Worm (Caenorhabditis elegans) whole organism, mixed stage, embryonic: ENCODE results near the gene abu-14.

Source experiments
- M03D4.4 ChIP-seq: sonication (generic microtip); optimal IDR thresholded peaks from 2 replicates; lab custom pipeline; 2017; ENCODE audit warnings: mild to moderate bottlenecking, missing genetic modification characterization, missing compliant biosample characterization
- bed-3 ChIP-seq: fragments of 200-800 bp; sonication (Bioruptor generic); optimal IDR thresholded peaks from 3 replicates; lab custom pipeline; 2018; ENCODE audit warnings: mild to moderate bottlenecking, missing genetic modification characterization, moderate library complexity, missing compliant biosample characterization
- blmp-1 ChIP-seq: fragments of 150-350 bp; optimal IDR thresholded peaks from 2 replicates; lab custom pipeline; 2014; ENCODE audit warnings: missing biosample characterization, missing genetic modification characterization
- ceh-39 ChIP-seq: fragments of 150-350 bp; optimal IDR thresholded peaks from 2 replicates; lab custom pipeline; 2014; ENCODE audit warnings: missing biosample characterization, missing genetic modification characterization
- ceh-43 ChIP-seq: fragments of 200-800 bp; sonication (Bioruptor generic); optimal IDR thresholded peaks from 2 replicates; lab custom pipeline; 2018; ENCODE audit warnings: mild to moderate bottlenecking, missing genetic modification characterization, moderate library complexity, missing compliant biosample characterization
- ceh-83 ChIP-seq: fragments of 200-800 bp; sonication (Bioruptor generic); optimal IDR thresholded peaks from 2 replicates; lab custom pipeline; 2018; ENCODE audit warnings: mild to moderate bottlenecking, missing genetic modification characterization, missing compliant biosample characterization
- ces-1 ChIP-seq: fragments of 150-350 bp; optimal IDR thresholded peaks from 2 replicates; lab custom pipeline; 2014; ENCODE audit warnings: missing biosample characterization, missing genetic modification reagents, missing genetic modification characterization
- cnd-1 ChIP-seq: fragments of 200-800 bp; sonication (Bioruptor generic); optimal IDR thresholded peaks from 2 replicates; lab custom pipeline; 2018; ENCODE audit warnings: mild to moderate bottlenecking, missing genetic modification characterization, missing compliant biosample characterization
- drap-1 ChIP-seq: fragments of 200-800 bp; sonication (Bioruptor generic); optimal IDR thresholded peaks from 3 replicates; lab custom pipeline; 2018; ENCODE audit warnings: mild to moderate bottlenecking, missing genetic modification characterization, missing compliant biosample characterization
- elt-1 ChIP-seq: sonication (generic microtip); optimal IDR thresholded peaks from 2 replicates; lab custom pipeline; 2017; ENCODE audit warnings: missing genetic modification characterization, mild to moderate bottlenecking, missing compliant biosample characterization, antibody characterized with exemption, moderate library complexity, borderline replicate concordance; ENCODE audit not compliant: insufficient read depth
- elt-3 ChIP-seq: fragments of 150-350 bp; optimal IDR thresholded peaks from 2 replicates; lab custom pipeline; 2014; ENCODE audit warnings: missing biosample characterization, missing genetic modification characterization
- flh-1 ChIP-seq: fragments of 200-800 bp; sonication (Bioruptor generic); optimal IDR thresholded peaks from 2 replicates; lab custom pipeline; 2018; ENCODE audit warnings: mild to moderate bottlenecking, missing genetic modification characterization, moderate library complexity, missing compliant biosample characterization
- ham-2 ChIP-seq: fragments of 200-800 bp; sonication (Bioruptor generic); optimal IDR thresholded peaks from 2 replicates; lab custom pipeline; 2018; ENCODE audit warnings: mild to moderate bottlenecking, missing genetic modification characterization, missing compliant biosample characterization
- hlh-1 ChIP-seq: fragments of 150-350 bp; optimal IDR thresholded peaks from 2 replicates; lab custom pipeline; 2014; ENCODE audit warnings: missing biosample characterization, missing genetic modification reagents, missing genetic modification characterization
- lin-13 ChIP-seq: fragments of 150-350 bp; optimal IDR thresholded peaks from 2 replicates; lab custom pipeline; 2014; ENCODE audit warnings: missing biosample characterization, missing genetic modification characterization
- lin-32 ChIP-seq: fragments of 200-800 bp; sonication (Bioruptor generic); optimal IDR thresholded peaks from 2 replicates; lab custom pipeline; 2018; ENCODE audit warnings: mild to moderate bottlenecking, missing genetic modification characterization, missing compliant biosample characterization
- lsy-2 ChIP-seq: fragments of 150-350 bp; optimal IDR thresholded peaks from 2 replicates; lab custom pipeline; 2014; ENCODE audit warnings: missing biosample characterization, missing genetic modification characterization
- mab-5 ChIP-seq: fragments of 150-350 bp; optimal IDR thresholded peaks from 2 replicates; lab custom pipeline; 2014; ENCODE audit warnings: missing biosample characterization, missing genetic modification characterization
- mep-1 ChIP-seq: fragments of 150-350 bp; optimal IDR thresholded peaks from 2 replicates; lab custom pipeline; 2017; ENCODE audit warnings: missing biosample characterization, missing genetic modification reagents, missing genetic modification characterization, inconsistent platforms
- mls-2 ChIP-seq: sonication (generic microtip); optimal IDR thresholded peaks from 2 replicates; lab custom pipeline; 2016; ENCODE audit warnings: mild to moderate bottlenecking, missing genetic modification characterization, moderate library complexity, missing compliant biosample characterization
- nhr-12 ChIP-seq: fragments of 150-350 bp; optimal IDR thresholded peaks from 2 replicates; lab custom pipeline; 2014; ENCODE audit warnings: missing biosample characterization, missing genetic modification characterization
- nhr-2 ChIP-seq: fragments of 150-350 bp; optimal IDR thresholded peaks from 2 replicates; lab custom pipeline; 2014; ENCODE audit warnings: missing biosample characterization, missing genetic modification characterization
- nhr-237 ChIP-seq: fragments of 150-350 bp; optimal IDR thresholded peaks from 2 replicates; lab custom pipeline; 2014; ENCODE audit warnings: missing biosample characterization, missing genetic modification characterization
- nhr-28 ChIP-seq: fragments of 150-350 bp; optimal IDR thresholded peaks from 2 replicates; lab custom pipeline; 2014; ENCODE audit warnings: missing biosample characterization, missing genetic modification characterization
- nhr-76 ChIP-seq: sonication (generic microtip); optimal IDR thresholded peaks from 2 replicates; lab custom pipeline; 2017; ENCODE audit warnings: missing biosample characterization, missing genetic modification characterization
- pha-4 ChIP-seq: fragments of 150-350 bp; optimal IDR thresholded peaks from 2 replicates; lab custom pipeline; 2018; ENCODE audit warnings: missing biosample characterization, missing genetic modification reagents, missing genetic modification characterization
- sem-2 ChIP-seq: fragments of 200-800 bp; sonication (Bioruptor generic); optimal IDR thresholded peaks from 2 replicates; lab custom pipeline; 2018; ENCODE audit warnings: mild to moderate bottlenecking, missing genetic modification characterization, missing compliant biosample characterization
- snpc-4 ChIP-seq: fragments of 150-350 bp; optimal IDR thresholded peaks from 2 replicates; lab custom pipeline; 2014; ENCODE audit warnings: missing biosample characterization, missing genetic modification characterization
- sptf-1 ChIP-seq: sonication (generic microtip); optimal IDR thresholded peaks from 2 replicates; lab custom pipeline; 2017; ENCODE audit warnings: mild to moderate bottlenecking, missing genetic modification characterization, moderate library complexity, missing compliant biosample characterization
- tbx-8 ChIP-seq: fragments of 200-800 bp; sonication (Bioruptor generic); optimal IDR thresholded peaks from 2 replicates; lab custom pipeline; 2018; ENCODE audit warnings: mild to moderate bottlenecking, missing genetic modification characterization, moderate library complexity, missing compliant biosample characterization
- unc-120 ChIP-seq: sonication (generic microtip); optimal IDR thresholded peaks from 2 replicates; lab custom pipeline; 2017; ENCODE audit warnings: missing genetic modification characterization, missing compliant biosample characterization; ENCODE audit not compliant: poor library complexity, severe bottlenecking
- unc-39 ChIP-seq: fragments of 150-350 bp; optimal IDR thresholded peaks from 2 replicates; lab custom pipeline; 2014; ENCODE audit warnings: missing biosample characterization, missing genetic modification characterization
- unc-62 ChIP-seq: fragments of 150-350 bp; optimal IDR thresholded peaks from 2 replicates; lab custom pipeline; 2014; ENCODE audit warnings: missing biosample characterization, missing genetic modification reagents, missing genetic modification characterization
- zip-8 ChIP-seq: fragments of 150-350 bp; optimal IDR thresholded peaks from 2 replicates; lab custom pipeline; 2014; ENCODE audit warnings: missing biosample characterization, missing genetic modification characterization
- ztf-11 ChIP-seq: fragments of 150-350 bp; optimal IDR thresholded peaks from 2 replicates; lab custom pipeline; 2014; ENCODE audit warnings: missing biosample characterization, missing genetic modification characterization

The abu-14 gene

DNA sequence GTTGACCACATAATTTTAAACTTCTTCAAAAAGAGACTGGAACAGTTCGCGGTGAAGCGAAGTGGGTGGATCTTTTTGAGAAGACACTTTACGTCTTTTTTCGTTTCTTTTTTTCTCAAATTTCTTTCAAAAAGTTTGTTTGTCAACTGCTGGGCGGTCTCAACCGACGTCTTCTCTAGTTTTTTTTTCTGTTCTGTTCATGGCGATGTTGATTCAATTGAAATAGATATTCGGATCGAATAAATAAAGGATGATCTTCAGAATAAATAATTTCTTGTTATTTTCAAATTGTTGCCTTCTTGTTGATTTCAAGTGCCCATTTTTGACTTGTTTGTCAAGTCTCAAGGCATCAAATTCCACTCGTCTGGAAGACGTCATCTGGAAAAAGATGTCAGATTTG is 23.4 kb upstream of the abu-14 start, which contains the start of gene T26C5.4:
Gene T26C5.4, minus strand, starts transcription at position 101 of the 400 bp plus-strand sequence.
- TF ChIP-seq drap-1 (GFP tag; lab: Kevin White, UChicago): no peak
- TF ChIP-seq elt-3 (tag; lab: Kevin White, UChicago): no peak
- no peak for TF ChIP-seq ces-1 (GFP tag; lab: Kevin White, UChicago)

DNA sequence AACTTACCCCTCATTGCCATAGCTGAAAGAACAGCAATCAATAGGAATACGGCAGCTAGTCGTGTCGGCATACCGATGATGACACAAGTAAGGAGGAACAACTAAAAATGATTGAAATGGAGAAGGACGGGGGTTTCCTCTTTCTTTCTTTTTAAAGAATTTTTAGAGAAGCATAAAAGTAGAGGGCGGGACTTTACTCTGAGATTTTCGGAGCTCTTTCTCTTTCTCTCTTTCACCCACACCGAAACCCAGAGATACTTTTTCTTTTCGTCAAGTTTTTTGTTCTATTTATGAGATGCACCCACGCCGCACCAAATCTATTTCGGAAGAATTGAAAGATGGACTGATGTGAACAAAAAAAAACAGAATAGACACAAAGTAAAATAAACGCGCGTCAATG is 19.6 kb upstream of the abu-14 start, which contains the start of gene T26C5.5:
Gene T26C5.5, minus strand, starts transcription at position 101 of the 400 bp plus-strand sequence.
- TF ChIP-seq nhr-237 (tag; lab: Kevin White, UChicago) (no peak), unc-120 (no peak), nhr-76 (tag; lab: Kevin White, UChicago) (no peak), M03D4.4 (tag; lab: Kevin White, UChicago) (no peak), drap-1 (GFP tag; lab: Kevin White, UChicago) (no peak), ces-1 (GFP tag; lab: Kevin White, UChicago) (no peak), flh-1 (no peak), ceh-83 (no peak), mep-1 (no peak), elt-3 (tag; lab: Kevin White, UChicago) (no peak), hlh-1 (tag; lab: Kevin White, UChicago) (no peak), ham-2 (GFP tag; lab: Kevin White, UChicago) (no peak), blmp-1 (tag; lab: Kevin White, UChicago) (no peak), mab-5 (tag; lab: Kevin White, UChicago) (no peak), unc-39 (tag; lab: Kevin White, UChicago) (no peak), lsy-2 (tag; lab: Kevin White, UChicago) (no peak), pha-4 (tag; lab: Kevin White, UChicago) (no peak), nhr-2 (tag; lab: Kevin White, UChicago) (no peak)
- TF ChIP-seq, all 35 proteins: peak for 0

DNA sequence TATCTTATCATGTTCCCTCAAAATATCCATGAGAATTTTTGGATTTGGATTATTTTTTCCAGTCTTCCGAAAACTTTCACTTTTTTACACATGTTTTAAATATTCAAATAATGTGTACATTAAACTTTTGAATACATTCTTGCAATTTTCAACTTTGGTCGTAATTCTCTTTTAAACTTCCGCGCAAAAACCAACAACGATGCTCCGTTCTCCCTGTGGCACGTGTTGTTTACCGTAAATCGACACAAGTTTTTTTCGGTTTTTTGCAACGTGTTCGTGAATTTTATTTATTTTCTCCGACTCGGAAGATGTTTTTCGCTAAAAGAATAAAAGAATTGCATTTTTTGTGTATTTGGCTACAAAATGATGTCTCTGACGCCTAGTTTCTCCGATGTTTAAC is 15.8 kb upstream of the abu-14 start:
- TF ChIP-seq nhr-28: no peak
- no peak for TF ChIP-seq unc-39 (tag; lab: Kevin White, UChicago)
- TF ChIP-seq ceh-43 (GFP tag; lab: Kevin White, UChicago): no peak
- TF ChIP-seq snpc-4 (tag; lab: Kevin White, UChicago): no peak
- TF ChIP-seq drap-1 (GFP tag; lab: Kevin White, UChicago): no peak
- TF ChIP-seq ces-1 (GFP tag; lab: Kevin White, UChicago): peak; percentile 15
- no peak for TF ChIP-seq lsy-2 (tag; lab: Kevin White, UChicago)
- no peak for TF ChIP-seq sem-2 (GFP tag; lab: Kevin White, UChicago)
- TF ChIP-seq ceh-39 (tag; lab: Kevin White, UChicago): no peak
- TF ChIP-seq bed-3 (GFP tag; lab: Kevin White, UChicago): no peak
- TF ChIP-seq ham-2 (GFP tag; lab: Kevin White, UChicago): no peak
- no peak for TF ChIP-seq sptf-1 (tag; lab: Kevin White, UChicago)
- peak; percentile 25 for TF ChIP-seq nhr-237 (tag; lab: Kevin White, UChicago)
- TF ChIP-seq mls-2: no peak
- no peak for TF ChIP-seq mab-5 (tag; lab: Kevin White, UChicago)
- TF ChIP-seq M03D4.4 (tag; lab: Kevin White, UChicago): no peak
- no peak for TF ChIP-seq cnd-1 (tag; lab: Kevin White, UChicago)
- no peak for TF ChIP-seq elt-3 (tag; lab: Kevin White, UChicago)
- TF ChIP-seq tbx-8 (GFP tag; lab: Kevin White, UChicago): no peak
- no peak for TF ChIP-seq ceh-83
- peak; percentile 38 for TF ChIP-seq mep-1
- peak; percentile 28 for TF ChIP-seq hlh-1 (tag; lab: Kevin White, UChicago)
- TF ChIP-seq flh-1: no peak
- TF ChIP-seq unc-62 (GFP tag; lab: Kevin White, UChicago): no peak
- TF ChIP-seq nhr-12: no peak
- no peak for TF ChIP-seq unc-120
- TF ChIP-seq lin-13: no peak
- no peak for TF ChIP-seq ztf-11 (tag; lab: Kevin White, UChicago)
- TF ChIP-seq nhr-76 (tag; lab: Kevin White, UChicago): no peak
- TF ChIP-seq lin-32: no peak
- no peak for TF ChIP-seq zip-8
- peak; percentile 51 for TF ChIP-seq pha-4 (tag; lab: Kevin White, UChicago)
- no peak for TF ChIP-seq nhr-2 (tag; lab: Kevin White, UChicago)
- TF ChIP-seq elt-1 (tag; lab: Kevin White, UChicago): no peak
- TF ChIP-seq blmp-1 (tag; lab: Kevin White, UChicago): no peak
